Worm (Caenorhabditis elegans): ENCODE results near the gene C37C3.1.
A peak's percentile ranks its signal among the peaks of the same experiment; 100 is the strongest.

- TF ChIP-seq fkh-10 (GFP tag; optimal IDR thresholded peaks at IDR 0.05), result peak; percentile 19
- no peak for TF ChIP-seq elt-3 (tag; optimal IDR thresholded peaks at IDR 0.05)
- TF ChIP-seq nhr-28 (tag; optimal IDR thresholded peaks at IDR 0.05), result no peak
- no peak for TF ChIP-seq ztf-11 (tag; optimal IDR thresholded peaks at IDR 0.05)
- TF ChIP-seq elt-2 (tag; optimal IDR thresholded peaks at IDR 0.05), result no peak
- no peak for TF ChIP-seq snpc-4 (tag; optimal IDR thresholded peaks at IDR 0.05)
- TF ChIP-seq tbx-2 (tag; optimal IDR thresholded peaks at IDR 0.05), result no peak
- TF ChIP-seq zag-1 (tag; optimal IDR thresholded peaks at IDR 0.05), result no peak
- TF ChIP-seq ama-1 (optimal IDR thresholded peaks at IDR 0.05), result no peak
- TF ChIP-seq mdl-1 (tag; optimal IDR thresholded peaks at IDR 0.05), result no peak
These were observed 46.6 kb downstream of the C37C3.1 start for ce11 chrV:7904389-7904788.
